Fruit fly (Drosophila melanogaster): ENCODE results near the gene indra.

DNA sequence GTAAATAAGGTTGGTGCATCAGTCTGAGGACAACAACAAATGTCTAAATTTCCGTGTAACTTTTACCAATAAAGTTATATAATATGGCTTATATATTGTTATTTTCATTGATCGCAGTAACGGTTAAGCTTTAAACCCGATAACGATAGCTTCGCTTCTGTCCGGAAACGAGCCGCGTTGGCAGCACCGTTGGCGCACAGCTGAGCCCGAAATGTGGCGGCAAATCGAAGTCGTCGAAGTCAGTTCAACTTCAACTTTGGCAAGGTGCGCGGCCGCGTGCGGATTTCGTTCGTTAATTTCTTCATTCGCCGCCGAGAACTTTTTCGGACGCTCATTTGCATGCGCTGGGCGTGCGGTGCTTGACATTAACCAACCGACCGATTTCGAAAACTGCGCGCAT is 24.0 kb downstream of the indra start, which contains the start of gene Myo61F:
- no peak for TF ChIP-seq Xrp1 (GFP tag; IDR thresholded peaks at IDR 0.05)
- no peak for TF ChIP-seq CG17385 (GFP tag; optimal IDR thresholded peaks at IDR 0.05)

Measured in whole organism, embryonic.